Worm (Caenorhabditis elegans): ENCODE data around the gene C31E10.11.

Gene C31E10.11

DNA sequence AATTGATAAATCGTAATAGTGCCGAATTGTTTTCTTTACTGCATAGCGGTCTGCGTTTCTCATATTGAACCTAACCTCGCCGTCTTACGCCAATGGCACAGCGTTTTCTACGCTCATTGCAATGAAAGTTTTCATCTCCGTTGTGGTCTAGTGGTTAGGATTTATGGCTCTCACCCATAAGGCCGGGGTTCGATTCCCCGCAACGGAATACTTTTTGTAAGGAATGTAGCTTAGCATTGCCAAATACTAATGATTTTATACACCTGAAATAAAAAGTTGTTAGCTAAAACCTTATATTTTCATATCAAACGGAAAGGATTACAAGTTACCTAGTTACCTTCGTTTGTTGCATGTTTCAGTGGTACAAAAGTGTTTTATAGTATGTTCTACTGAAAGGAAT lies 25.2 kb upstream of the C31E10.11 start:
- TF ChIP-seq rcor-1 (GFP tag; IDR thresholded peaks at IDR 0.05) (peak; percentile 84), cebp-2 (GFP tag; IDR thresholded peaks at IDR 0.05) (0 out of 2 replicates have a peak, but pooled peaks have one; percentile 38), ccch-3 (GFP tag; optimal IDR thresholded peaks at IDR 0.05) (no peak), F22D6.2 (tag; optimal IDR thresholded peaks at IDR 0.05) (peak; percentile 38), hsf-1 (GFP tag; IDR thresholded peaks at IDR 0.05) (peak; percentile 60; the same call in 1 of the 2 replicates), unc-130 (GFP tag; optimal IDR thresholded peaks at IDR 0.05) (peak; percentile 31), F10E7.11 (tag; optimal IDR thresholded peaks at IDR 0.05) (no peak), bed-2 (GFP tag; IDR thresholded peaks at IDR 0.05) (no peak), sptf-2 (GFP tag; optimal IDR thresholded peaks at IDR 0.05) (no peak), Y53G8AR.9 (GFP tag; conservative IDR thresholded peaks at IDR 0.05) (peak; percentile 63; the same call in 1 of the 2 replicates), him-1 (tag; optimal IDR thresholded peaks at IDR 0.05) (peak; percentile 89), mcd-1 (GFP tag; IDR thresholded peaks at IDR 0.05) (peak; percentile 62; the same call in 1 of the 2 replicates), chd-7 (tag; optimal IDR thresholded peaks at IDR 0.05) (peak; percentile 87), zim-3 (tag; optimal IDR thresholded peaks at IDR 0.05) (peak; percentile 32), F37B4.10 (GFP tag; IDR thresholded peaks at IDR 0.05) (no peak), nfyb-1 (GFP tag; IDR thresholded peaks at IDR 0.05) (peak; percentile 84), ceh-27 (GFP tag; optimal IDR thresholded peaks at IDR 0.05) (peak; percentile 76), nhr-90 (tag; optimal IDR thresholded peaks at IDR 0.05) (peak; percentile 71), B0261.1 (tag; optimal IDR thresholded peaks at IDR 0.05) (peak; percentile 98), F23B12.7 (tag; optimal IDR thresholded peaks at IDR 0.05; ENCODE audit: insufficient read depth) (peak; percentile 72), hlh-12 (tag; optimal IDR thresholded peaks at IDR 0.05) (peak; percentile 55), hlh-26 (GFP tag; conservative IDR thresholded peaks at IDR 0.05) (no peak), ZK185.1 (tag; optimal IDR thresholded peaks at IDR 0.05; ENCODE audit: poor library complexity, severe bottlenecking) (peak; percentile 74), nfya-1 (tag; optimal IDR thresholded peaks at IDR 0.05; ENCODE audit: borderline replicate concordance, insufficient read depth) (no peak), ztf-3 (GFP tag; optimal IDR thresholded peaks at IDR 0.05) (peak; percentile 63), mel-28 (tag; optimal IDR thresholded peaks at IDR 0.05; ENCODE audit: borderline replicate concordance) (peak; percentile 9), B0336.3 (GFP tag; IDR thresholded peaks at IDR 0.05) (no peak; the same call in none of the 2 replicates), ama-1 (optimal IDR thresholded peaks at IDR 0.05) (no peak), ama-1 (GFP tag; optimal IDR thresholded peaks at IDR 0.05) (peak in 1 of 2 experiments; percentile 57), ets-4 (GFP tag; optimal IDR thresholded peaks at IDR 0.05) (no peak), Y67H2A.10 (GFP tag; conservative IDR thresholded peaks at IDR 0.05) (no peak), F57C9.4 (tag; optimal IDR thresholded peaks at IDR 0.05) (no peak), ekl-4 (GFP tag; IDR thresholded peaks at IDR 0.05) (peak; percentile 73; the same call in 1 of the 2 replicates), rec-8 (tag; optimal IDR thresholded peaks at IDR 0.05) (peak; percentile 70 to 85), ztf-18 (tag; optimal IDR thresholded peaks at IDR 0.05) (peak; percentile 54), C17E4.6 (GFP tag; IDR thresholded peaks at IDR 0.05) (no peak), attf-6 (GFP tag; IDR thresholded peaks at IDR 0.05) (0 out of 2 replicates have a peak, but pooled peaks have one; percentile 48), ceh-91 (GFP tag; IDR thresholded peaks at IDR 0.05) (no peak), ceh-40 (GFP tag; IDR thresholded peaks at IDR 0.05) (0 out of 2 replicates have a peak, but pooled peaks have one; percentile 75), lir-1 (GFP tag; conservative IDR thresholded peaks at IDR 0.05) (peak; percentile 68), hmg-20 (GFP tag; IDR thresholded peaks at IDR 0.05) (peak; percentile 68; the same call in 1 of the 2 replicates), zfh-2 (GFP tag; conservative IDR thresholded peaks at IDR 0.05) (no peak), lin-40 (tag; optimal IDR thresholded peaks at IDR 0.05) (peak; percentile 90), Y79H2A.3 (GFP tag; conservative IDR thresholded peaks at IDR 0.05) (no peak), pbrm-1 (GFP tag; IDR thresholded peaks at IDR 0.05) (peak; percentile 79), die-1 (tag; optimal IDR thresholded peaks at IDR 0.05) (peak; percentile 92), dox-1 (GFP tag; IDR thresholded peaks at IDR 0.05) (peak; percentile 81), egrh-3 (GFP tag; IDR thresholded peaks at IDR 0.05) (no peak; the same call in 1 of the 2 replicates)

All from whole organism, young adult.